Worm (Caenorhabditis elegans) whole organism, late embryonic: ENCODE results near the gene ced-6.

Experiments
- C08G9.2 ChIP-seq: sonication (generic microtip); optimal IDR thresholded peaks from 2 replicates; lab custom pipeline; 2016; ENCODE audit warnings: mild to moderate bottlenecking, missing genetic modification characterization, moderate library complexity, missing compliant biosample characterization
- F13H6.1 ChIP-seq: sonication (generic microtip); optimal IDR thresholded peaks from 2 replicates; lab custom pipeline; 2016; ENCODE audit warnings: missing genetic modification characterization, missing compliant biosample characterization
- K02D7.2 ChIP-seq: sonication (generic microtip); optimal IDR thresholded peaks from 2 replicates; lab custom pipeline; 2017; ENCODE audit warnings: mild to moderate bottlenecking, missing genetic modification characterization, missing compliant biosample characterization
- K09A11.1 ChIP-seq: sonication (generic microtip); optimal IDR thresholded peaks from 2 replicates; lab custom pipeline; 2017; ENCODE audit warnings: antibody characterized with exemption, mild to moderate bottlenecking, missing genetic modification characterization, missing compliant biosample characterization; ENCODE audit not compliant: insufficient read depth
- ama-1 ChIP-seq: fragments of 150-350 bp; optimal IDR thresholded peaks from 2 replicates; lab custom pipeline; 2014
- ceh-14 ChIP-seq: sonication (generic microtip); optimal IDR thresholded peaks from 2 replicates; lab custom pipeline; 2016; ENCODE audit warnings: missing genotype, missing genetic modification characterization, missing compliant biosample characterization
- ceh-18 ChIP-seq: sonication (generic microtip); optimal IDR thresholded peaks from 2 replicates; lab custom pipeline; 2016; ENCODE audit warnings: missing genetic modification characterization, missing compliant biosample characterization
- ceh-19 ChIP-seq: fragments of 200-800 bp; sonication (Bioruptor generic); optimal IDR thresholded peaks from 2 replicates; lab custom pipeline; 2018; ENCODE audit warnings: mild to moderate bottlenecking, missing genetic modification characterization, missing compliant biosample characterization
- ceh-2 ChIP-seq: sonication (generic microtip); optimal IDR thresholded peaks from 2 replicates; lab custom pipeline; 2016; ENCODE audit warnings: missing genotype, missing genetic modification characterization, missing compliant biosample characterization
- ceh-24 ChIP-seq: sonication (generic microtip); optimal IDR thresholded peaks from 2 replicates; lab custom pipeline; 2016; ENCODE audit warnings: mild to moderate bottlenecking, missing genetic modification characterization, missing compliant biosample characterization
- ceh-30 ChIP-seq: fragments of 150-350 bp; optimal IDR thresholded peaks from 2 replicates; lab custom pipeline; 2014; ENCODE audit warnings: missing biosample characterization, missing genetic modification characterization
- ceh-31 ChIP-seq: sonication (generic microtip); optimal IDR thresholded peaks from 2 replicates; lab custom pipeline; 2016; ENCODE audit warnings: missing genetic modification characterization, missing compliant biosample characterization
- ceh-45 ChIP-seq: fragments of 200-800 bp; sonication (Bioruptor generic); IDR thresholded peaks from 2 replicates; pipeline ENCODE4 v1.3.6; 2022; ENCODE audit warnings: missing genetic modification reagents, missing genetic modification characterization, missing compliant biosample characterization
- ceh-6 ChIP-seq: fragments of 200-800 bp; sonication (Bioruptor generic); optimal IDR thresholded peaks from 2 replicates; lab custom pipeline; 2018; ENCODE audit warnings: mild to moderate bottlenecking, missing genetic modification characterization, missing compliant biosample characterization
- eyg-1 ChIP-seq: sonication (generic microtip); optimal IDR thresholded peaks from 2 replicates; lab custom pipeline; 2016; ENCODE audit warnings: missing genotype, missing genetic modification characterization, missing compliant biosample characterization
- fax-1 ChIP-seq: sonication (generic microtip); optimal IDR thresholded peaks from 2 replicates; lab custom pipeline; 2016; ENCODE audit warnings: missing genotype, missing genetic modification characterization, missing compliant biosample characterization
- fkh-10 ChIP-seq: fragments of 150-350 bp; optimal IDR thresholded peaks from 2 replicates; lab custom pipeline; 2014; ENCODE audit warnings: missing biosample characterization, missing genetic modification reagents, missing genetic modification characterization
- gmeb-2 ChIP-seq: sonication (generic microtip); optimal IDR thresholded peaks from 2 replicates; lab custom pipeline; 2016; ENCODE audit warnings: missing genetic modification characterization, inconsistent platforms, missing compliant biosample characterization
- hlh-30 ChIP-seq: sonication (generic microtip); optimal IDR thresholded peaks from 2 replicates; lab custom pipeline; 2017; ENCODE audit warnings: antibody characterized with exemption, missing genetic modification characterization, missing compliant biosample characterization; ENCODE audit not compliant: insufficient read depth
- hlh-6 ChIP-seq: sonication (generic microtip); optimal IDR thresholded peaks from 2 replicates; lab custom pipeline; 2016; ENCODE audit warnings: missing genotype, missing genetic modification characterization, missing compliant biosample characterization
- hlh-8 ChIP-seq: sonication (generic microtip); optimal IDR thresholded peaks from 2 replicates; lab custom pipeline; 2016; ENCODE audit warnings: missing genotype, missing genetic modification characterization, missing compliant biosample characterization
- lin-11 ChIP-seq: fragments of 200-800 bp; sonication (Bioruptor generic); optimal IDR thresholded peaks from 2 replicates; lab custom pipeline; 2018; ENCODE audit warnings: mild to moderate bottlenecking, missing genetic modification characterization, missing compliant biosample characterization
- madf-2 ChIP-seq: sonication (generic microtip); optimal IDR thresholded peaks from 2 replicates; lab custom pipeline; 2017; ENCODE audit warnings: missing genetic modification characterization, missing compliant biosample characterization
- nfya-1 ChIP-seq: sonication (generic microtip); optimal IDR thresholded peaks from 2 replicates; lab custom pipeline; 2017; ENCODE audit warnings: missing genetic modification characterization, mild to moderate bottlenecking, missing compliant biosample characterization, antibody characterized with exemption, moderate library complexity
- nhr-11 ChIP-seq: fragments of 150-350 bp; optimal IDR thresholded peaks from 2 replicates; lab custom pipeline; 2014; ENCODE audit warnings: missing biosample characterization, missing genetic modification characterization
- nhr-232 ChIP-seq: sonication (generic microtip); optimal IDR thresholded peaks from 2 replicates; lab custom pipeline; 2016; ENCODE audit warnings: missing genetic modification characterization, missing compliant biosample characterization
- pag-3 ChIP-seq: sonication (generic microtip); optimal IDR thresholded peaks from 2 replicates; lab custom pipeline; 2016; ENCODE audit warnings: missing compliant biosample characterization, missing genetic modification characterization, borderline replicate concordance
- pax-1 ChIP-seq: fragments of 150-350 bp; optimal IDR thresholded peaks from 2 replicates; lab custom pipeline; 2014; ENCODE audit warnings: missing biosample characterization, missing genetic modification characterization
- pha-2 ChIP-seq: sonication (generic microtip); optimal IDR thresholded peaks from 2 replicates; lab custom pipeline; 2017; ENCODE audit warnings: mild to moderate bottlenecking, missing genetic modification characterization, missing compliant biosample characterization
- pqm-1 ChIP-seq: sonication (generic microtip); optimal IDR thresholded peaks from 2 replicates; lab custom pipeline; 2016; ENCODE audit warnings: missing genetic modification characterization, missing compliant biosample characterization
- pros-1 ChIP-seq: fragments of 150-350 bp; optimal IDR thresholded peaks from 2 replicates; lab custom pipeline; 2014; ENCODE audit warnings: missing biosample characterization, missing genetic modification reagents, missing genetic modification characterization
- tbx-2 ChIP-seq: sonication (generic microtip); optimal IDR thresholded peaks from 2 replicates; lab custom pipeline; 2016; ENCODE audit warnings: missing genetic modification characterization, missing compliant biosample characterization
- unc-42 ChIP-seq: sonication (generic microtip); optimal IDR thresholded peaks from 2 replicates; lab custom pipeline; 2016; ENCODE audit warnings: missing genotype, missing genetic modification characterization, missing compliant biosample characterization
- unc-86 ChIP-seq: sonication (generic microtip); optimal IDR thresholded peaks from 2 replicates; lab custom pipeline; 2016; ENCODE audit warnings: missing genetic modification characterization, missing compliant biosample characterization
- ztf-16 ChIP-seq: sonication (generic microtip); optimal IDR thresholded peaks from 2 replicates; lab custom pipeline; 2017; ENCODE audit warnings: missing genetic modification characterization, missing compliant biosample characterization

Gene ced-6

DNA sequence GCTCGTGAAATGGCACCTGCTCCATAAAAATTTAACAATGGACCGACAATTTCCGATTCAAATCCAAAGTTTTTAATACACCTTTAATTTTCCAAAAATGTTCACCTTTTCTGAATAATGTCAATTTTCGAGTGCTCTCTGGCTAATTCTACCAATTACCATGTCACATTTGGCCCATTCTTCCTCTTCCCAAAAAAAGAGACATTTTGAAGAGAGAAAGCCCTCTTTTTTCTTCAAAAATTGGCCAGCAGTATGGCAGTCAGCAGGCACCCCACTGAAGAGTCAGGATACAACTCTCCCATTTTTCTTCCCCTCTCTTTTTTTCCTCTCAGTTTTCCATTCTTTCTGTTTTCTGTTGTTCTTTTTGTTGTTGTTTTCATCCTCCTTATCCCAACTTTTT, 38.9 kb downstream of the ced-6 start:
- TF ChIP-seq K02D7.2 (tag; lab: Kevin White, UChicago), result no peak
- TF ChIP-seq unc-42 (tag; lab: Kevin White, UChicago), result peak; percentile 8
- TF ChIP-seq lin-11 (tag; lab: Kevin White, UChicago), result no peak

ce11 chrIII:5635179-5635578, 39.6 kb downstream of the ced-6 start, which contains the start of gene ckk-1:
ckk-1 (plus strand) TSS chrIII:5635479.
- no peak for TF ChIP-seq unc-86 (tag; lab: Kevin White, UChicago)
- TF ChIP-seq hlh-8, result no peak
- TF ChIP-seq hlh-30 (tag; lab: Kevin White, UChicago), result no peak
- TF ChIP-seq ceh-30, result no peak
- no peak for TF ChIP-seq fkh-10 (GFP tag; lab: Kevin White, UChicago)
- TF ChIP-seq nhr-11 (tag; lab: Kevin White, UChicago), result no peak
- no peak for TF ChIP-seq unc-42 (tag; lab: Kevin White, UChicago)
- no peak for TF ChIP-seq nhr-232 (tag; lab: Kevin White, UChicago)
- TF ChIP-seq ceh-19, result no peak
- no peak for TF ChIP-seq fax-1
- TF ChIP-seq ceh-2, result no peak
- no peak for TF ChIP-seq ztf-16 (tag; lab: Kevin White, UChicago)
- TF ChIP-seq ama-1, result no peak
- no peak for TF ChIP-seq pag-3
- no peak for TF ChIP-seq hlh-6 (tag; lab: Kevin White, UChicago)

DNA sequence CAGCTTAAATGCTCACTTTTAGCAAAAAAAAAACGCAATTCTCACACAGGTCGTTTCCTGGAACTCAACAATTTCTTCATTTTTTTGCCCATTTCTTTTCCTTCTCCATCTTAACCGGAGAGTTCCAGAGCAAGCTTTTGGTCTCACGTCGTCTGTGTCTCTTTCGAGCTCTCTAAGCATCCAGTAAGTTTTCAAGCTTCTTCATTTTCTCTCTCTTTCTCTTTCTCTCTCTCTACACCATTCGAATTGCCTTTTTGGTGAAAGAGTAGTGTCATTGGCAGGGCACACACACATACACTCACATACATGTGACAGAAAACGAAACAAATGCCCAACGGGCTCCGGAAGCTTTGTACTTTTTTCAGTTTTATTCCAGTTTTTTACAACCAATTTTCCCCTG, 44.3 kb downstream of the ced-6 start:
- TF ChIP-seq fax-1 (no peak), ceh-31 (tag; lab: Kevin White, UChicago) (no peak), nfya-1 (peak; percentile 47), C08G9.2 (tag; lab: Kevin White, UChicago) (no peak), pros-1 (tag; lab: Kevin White, UChicago) (no peak), gmeb-2 (tag; lab: Kevin White, UChicago) (no peak), ceh-30 (no peak), ceh-24 (tag; lab: Kevin White, UChicago) (no peak), unc-42 (tag; lab: Kevin White, UChicago) (peak; percentile 3), tbx-2 (no peak), eyg-1 (no peak), F13H6.1 (tag; lab: Kevin White, UChicago) (no peak)

DNA sequence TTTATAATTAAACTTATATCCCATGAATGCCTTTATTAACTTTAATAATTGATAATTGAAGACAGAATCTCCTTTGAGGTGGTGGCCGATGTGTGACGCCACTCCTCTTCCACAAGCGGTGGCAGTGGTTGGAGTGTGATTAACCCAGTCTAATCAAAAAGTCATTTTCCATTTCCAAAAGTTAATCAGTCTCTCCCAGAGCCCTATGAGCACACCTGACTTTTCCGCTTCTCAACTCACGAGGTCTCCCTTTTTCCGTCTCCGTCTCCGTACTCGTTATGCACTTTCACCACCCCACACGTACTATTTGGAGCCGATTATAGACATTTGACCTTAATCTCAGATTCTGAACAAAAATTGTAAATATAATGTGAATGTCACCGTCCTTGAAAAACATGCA, 47.1 kb downstream of the ced-6 start:
- TF ChIP-seq fkh-10 (GFP tag; lab: Kevin White, UChicago), result no peak
- no peak for TF ChIP-seq madf-2 (tag; lab: Kevin White, UChicago)
- no peak for TF ChIP-seq ceh-19
- no peak for TF ChIP-seq pha-2
- TF ChIP-seq hlh-30 (tag; lab: Kevin White, UChicago), result peak; percentile 51
- TF ChIP-seq pax-1 (tag; lab: Kevin White, UChicago), result no peak
- peak; percentile 69 for TF ChIP-seq ceh-14 (tag; lab: Kevin White, UChicago)
- TF ChIP-seq ceh-6 (GFP tag; lab: Kevin White, UChicago), result no peak
- no peak for TF ChIP-seq K09A11.1 (tag; lab: Kevin White, UChicago)
- TF ChIP-seq ceh-18 (tag; lab: Kevin White, UChicago), result no peak
- no peak for TF ChIP-seq ceh-45 (GFP tag; lab: Robert Waterston, UW)
- TF ChIP-seq unc-42 (tag; lab: Kevin White, UChicago), result no peak
- no peak for TF ChIP-seq pqm-1
- TF ChIP-seq, all 69 proteins: peak for 2
